Worm (Caenorhabditis elegans) whole organism, mixed stage, embryonic: ENCODE results near the gene Y42H9AR.5.

Experiments
- M03D4.4 ChIP-seq: sonication (generic microtip); optimal IDR thresholded peaks from 2 replicates; lab custom pipeline; 2017; ENCODE audit warnings: mild to moderate bottlenecking, missing genetic modification characterization, missing compliant biosample characterization
- bed-3 ChIP-seq: fragments of 200-800 bp; sonication (Bioruptor generic); optimal IDR thresholded peaks from 3 replicates; lab custom pipeline; 2018; ENCODE audit warnings: mild to moderate bottlenecking, missing genetic modification characterization, moderate library complexity, missing compliant biosample characterization
- ceh-39 ChIP-seq: fragments of 150-350 bp; optimal IDR thresholded peaks from 2 replicates; lab custom pipeline; 2014; ENCODE audit warnings: missing biosample characterization, missing genetic modification characterization
- ceh-43 ChIP-seq: fragments of 200-800 bp; sonication (Bioruptor generic); optimal IDR thresholded peaks from 2 replicates; lab custom pipeline; 2018; ENCODE audit warnings: mild to moderate bottlenecking, missing genetic modification characterization, moderate library complexity, missing compliant biosample characterization
- ceh-83 ChIP-seq: fragments of 200-800 bp; sonication (Bioruptor generic); optimal IDR thresholded peaks from 2 replicates; lab custom pipeline; 2018; ENCODE audit warnings: mild to moderate bottlenecking, missing genetic modification characterization, missing compliant biosample characterization
- ces-1 ChIP-seq: fragments of 150-350 bp; optimal IDR thresholded peaks from 2 replicates; lab custom pipeline; 2014; ENCODE audit warnings: missing biosample characterization, missing genetic modification reagents, missing genetic modification characterization
- cnd-1 ChIP-seq: fragments of 200-800 bp; sonication (Bioruptor generic); optimal IDR thresholded peaks from 2 replicates; lab custom pipeline; 2018; ENCODE audit warnings: mild to moderate bottlenecking, missing genetic modification characterization, missing compliant biosample characterization
- drap-1 ChIP-seq: fragments of 200-800 bp; sonication (Bioruptor generic); optimal IDR thresholded peaks from 3 replicates; lab custom pipeline; 2018; ENCODE audit warnings: mild to moderate bottlenecking, missing genetic modification characterization, missing compliant biosample characterization
- elt-3 ChIP-seq: fragments of 150-350 bp; optimal IDR thresholded peaks from 2 replicates; lab custom pipeline; 2014; ENCODE audit warnings: missing biosample characterization, missing genetic modification characterization
- flh-1 ChIP-seq: fragments of 200-800 bp; sonication (Bioruptor generic); optimal IDR thresholded peaks from 2 replicates; lab custom pipeline; 2018; ENCODE audit warnings: mild to moderate bottlenecking, missing genetic modification characterization, moderate library complexity, missing compliant biosample characterization
- ham-2 ChIP-seq: fragments of 200-800 bp; sonication (Bioruptor generic); optimal IDR thresholded peaks from 2 replicates; lab custom pipeline; 2018; ENCODE audit warnings: mild to moderate bottlenecking, missing genetic modification characterization, missing compliant biosample characterization
- hlh-1 ChIP-seq: fragments of 150-350 bp; optimal IDR thresholded peaks from 2 replicates; lab custom pipeline; 2014; ENCODE audit warnings: missing biosample characterization, missing genetic modification reagents, missing genetic modification characterization
- lin-13 ChIP-seq: fragments of 150-350 bp; optimal IDR thresholded peaks from 2 replicates; lab custom pipeline; 2014; ENCODE audit warnings: missing biosample characterization, missing genetic modification characterization
- lin-32 ChIP-seq: fragments of 200-800 bp; sonication (Bioruptor generic); optimal IDR thresholded peaks from 2 replicates; lab custom pipeline; 2018; ENCODE audit warnings: mild to moderate bottlenecking, missing genetic modification characterization, missing compliant biosample characterization
- lsy-2 ChIP-seq: fragments of 150-350 bp; optimal IDR thresholded peaks from 2 replicates; lab custom pipeline; 2014; ENCODE audit warnings: missing biosample characterization, missing genetic modification characterization
- mab-5 ChIP-seq: fragments of 150-350 bp; optimal IDR thresholded peaks from 2 replicates; lab custom pipeline; 2014; ENCODE audit warnings: missing biosample characterization, missing genetic modification characterization
- mep-1 ChIP-seq: fragments of 150-350 bp; optimal IDR thresholded peaks from 2 replicates; lab custom pipeline; 2017; ENCODE audit warnings: missing biosample characterization, missing genetic modification reagents, missing genetic modification characterization, inconsistent platforms
- mls-2 ChIP-seq: sonication (generic microtip); optimal IDR thresholded peaks from 2 replicates; lab custom pipeline; 2016; ENCODE audit warnings: mild to moderate bottlenecking, missing genetic modification characterization, moderate library complexity, missing compliant biosample characterization
- nhr-12 ChIP-seq: fragments of 150-350 bp; optimal IDR thresholded peaks from 2 replicates; lab custom pipeline; 2014; ENCODE audit warnings: missing biosample characterization, missing genetic modification characterization
- nhr-2 ChIP-seq: fragments of 150-350 bp; optimal IDR thresholded peaks from 2 replicates; lab custom pipeline; 2014; ENCODE audit warnings: missing biosample characterization, missing genetic modification characterization
- nhr-28 ChIP-seq: fragments of 150-350 bp; optimal IDR thresholded peaks from 2 replicates; lab custom pipeline; 2014; ENCODE audit warnings: missing biosample characterization, missing genetic modification characterization
- pha-4 ChIP-seq: fragments of 150-350 bp; optimal IDR thresholded peaks from 2 replicates; lab custom pipeline; 2018; ENCODE audit warnings: missing biosample characterization, missing genetic modification reagents, missing genetic modification characterization
- sem-2 ChIP-seq: fragments of 200-800 bp; sonication (Bioruptor generic); optimal IDR thresholded peaks from 2 replicates; lab custom pipeline; 2018; ENCODE audit warnings: mild to moderate bottlenecking, missing genetic modification characterization, missing compliant biosample characterization
- snpc-4 ChIP-seq: fragments of 150-350 bp; optimal IDR thresholded peaks from 2 replicates; lab custom pipeline; 2014; ENCODE audit warnings: missing biosample characterization, missing genetic modification characterization
- sptf-1 ChIP-seq: sonication (generic microtip); optimal IDR thresholded peaks from 2 replicates; lab custom pipeline; 2017; ENCODE audit warnings: mild to moderate bottlenecking, missing genetic modification characterization, moderate library complexity, missing compliant biosample characterization
- tbx-8 ChIP-seq: fragments of 200-800 bp; sonication (Bioruptor generic); optimal IDR thresholded peaks from 2 replicates; lab custom pipeline; 2018; ENCODE audit warnings: mild to moderate bottlenecking, missing genetic modification characterization, moderate library complexity, missing compliant biosample characterization
- unc-120 ChIP-seq: sonication (generic microtip); optimal IDR thresholded peaks from 2 replicates; lab custom pipeline; 2017; ENCODE audit warnings: missing genetic modification characterization, missing compliant biosample characterization; ENCODE audit not compliant: poor library complexity, severe bottlenecking
- unc-39 ChIP-seq: fragments of 150-350 bp; optimal IDR thresholded peaks from 2 replicates; lab custom pipeline; 2014; ENCODE audit warnings: missing biosample characterization, missing genetic modification characterization
- unc-62 ChIP-seq: fragments of 150-350 bp; optimal IDR thresholded peaks from 2 replicates; lab custom pipeline; 2014; ENCODE audit warnings: missing biosample characterization, missing genetic modification reagents, missing genetic modification characterization
- zip-8 ChIP-seq: fragments of 150-350 bp; optimal IDR thresholded peaks from 2 replicates; lab custom pipeline; 2014; ENCODE audit warnings: missing biosample characterization, missing genetic modification characterization
- ztf-11 ChIP-seq: fragments of 150-350 bp; optimal IDR thresholded peaks from 2 replicates; lab custom pipeline; 2014; ENCODE audit warnings: missing biosample characterization, missing genetic modification characterization

Y42H9AR.5 gene

DNA sequence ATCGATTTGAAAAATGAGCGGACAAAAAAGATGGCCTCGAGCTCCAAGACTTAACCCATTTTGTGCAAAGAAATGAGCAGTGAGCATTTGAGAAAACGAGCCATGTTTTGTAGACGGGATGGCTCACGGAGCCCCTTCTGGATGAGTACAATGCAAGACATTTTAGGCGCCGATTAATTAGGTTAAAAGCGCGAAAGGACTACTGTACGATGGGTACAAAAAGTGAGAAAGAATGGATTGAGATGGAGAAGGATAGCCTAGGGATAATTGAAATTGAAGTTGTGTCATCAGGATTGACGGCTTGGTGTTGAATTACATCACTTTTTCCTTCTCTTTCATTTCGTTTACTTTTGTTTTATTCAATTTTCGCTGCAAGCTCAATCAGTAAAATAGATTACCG lies 21.5 kb upstream of the Y42H9AR.5 start:
- no peak for TF ChIP-seq nhr-2 (tag; lab: Kevin White, UChicago)
- TF ChIP-seq ces-1 = peak; percentile 53
- TF ChIP-seq mep-1 (tag; lab: Kevin White, UChicago) = no peak
- no peak for TF ChIP-seq ceh-39 (tag; lab: Kevin White, UChicago)

DNA sequence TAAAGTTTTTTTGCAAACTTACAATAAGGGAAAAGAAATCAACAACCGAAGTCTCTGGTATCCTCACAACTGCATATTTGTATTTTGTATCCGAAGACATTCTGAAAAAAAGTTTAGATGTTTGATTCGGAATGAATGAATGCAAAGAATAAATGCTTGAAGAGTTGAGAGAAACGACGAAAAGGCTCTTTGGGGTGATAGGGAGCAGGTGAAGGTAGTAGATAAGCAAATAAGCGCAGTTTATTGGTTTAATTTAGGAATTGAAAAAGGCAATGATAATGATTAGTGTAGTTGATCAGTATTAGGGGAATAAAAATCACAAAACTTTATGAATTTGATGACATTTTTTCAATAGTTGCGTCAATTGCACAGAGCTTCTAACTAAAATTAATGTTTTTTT lies 15.8 kb upstream of the Y42H9AR.5 start, which contains the start of gene nsy-7:
nsy-7 (minus strand) TSS at position 101 of the 400 bp plus-strand sequence.
- no peak for TF ChIP-seq unc-62 (GFP tag; lab: Kevin White, UChicago)
- no peak for TF ChIP-seq drap-1 (GFP tag; lab: Kevin White, UChicago)
- no peak for TF ChIP-seq lsy-2 (tag; lab: Kevin White, UChicago)
- TF ChIP-seq ceh-43 (GFP tag; lab: Kevin White, UChicago) = no peak
- no peak for TF ChIP-seq ceh-83 (GFP tag; lab: Kevin White, UChicago)
- TF ChIP-seq elt-3 = no peak
- no peak for TF ChIP-seq mls-2 (tag; lab: Kevin White, UChicago)
- TF ChIP-seq tbx-8 (GFP tag; lab: Kevin White, UChicago) = no peak
- no peak for TF ChIP-seq unc-120
- no peak for TF ChIP-seq pha-4 (tag; lab: Kevin White, UChicago)
- no peak for TF ChIP-seq snpc-4 (tag; lab: Kevin White, UChicago)
- no peak for TF ChIP-seq lin-13 (tag; lab: Kevin White, UChicago)
- TF ChIP-seq ham-2 (GFP tag; lab: Kevin White, UChicago) = no peak
- TF ChIP-seq nhr-28 (tag; lab: Kevin White, UChicago) = no peak
- no peak for TF ChIP-seq mep-1 (tag; lab: Kevin White, UChicago)

DNA sequence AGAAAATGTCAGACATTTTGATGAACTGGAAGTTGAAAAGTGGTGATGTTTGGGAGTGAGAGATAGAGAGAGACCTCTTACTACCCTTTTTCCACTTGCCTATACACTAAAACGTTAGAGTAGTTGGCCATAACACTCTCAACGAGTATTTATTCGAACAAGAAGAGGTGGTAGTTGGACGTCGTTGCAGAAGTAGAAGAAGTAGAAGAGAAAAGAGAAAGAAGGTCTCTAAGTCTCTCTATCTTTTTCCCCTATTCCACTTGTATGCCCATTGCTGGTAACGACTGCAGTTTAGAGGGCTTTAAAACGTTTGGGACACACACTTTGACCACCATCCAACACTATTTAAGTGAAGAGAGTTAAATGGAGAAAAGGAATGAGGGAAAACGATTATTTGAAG lies 10.8 kb upstream of the Y42H9AR.5 start:
- no peak for TF ChIP-seq cnd-1 (tag; lab: Kevin White, UChicago)
- no peak for TF ChIP-seq mls-2 (tag; lab: Kevin White, UChicago)
- no peak for TF ChIP-seq sptf-1
- no peak for TF ChIP-seq hlh-1 (tag; lab: Kevin White, UChicago)
- no peak for TF ChIP-seq ztf-11 (tag; lab: Kevin White, UChicago)
- no peak for TF ChIP-seq flh-1 (GFP tag; lab: Kevin White, UChicago)
- no peak for TF ChIP-seq nhr-12 (tag; lab: Kevin White, UChicago)
- TF ChIP-seq ces-1 = no peak
- no peak for TF ChIP-seq M03D4.4 (tag; lab: Kevin White, UChicago)
- no peak for TF ChIP-seq unc-39
- no peak for TF ChIP-seq nhr-2 (tag; lab: Kevin White, UChicago)
- TF ChIP-seq drap-1 (GFP tag; lab: Kevin White, UChicago) = no peak
- TF ChIP-seq pha-4 (tag; lab: Kevin White, UChicago) = no peak
- no peak for TF ChIP-seq zip-8

DNA sequence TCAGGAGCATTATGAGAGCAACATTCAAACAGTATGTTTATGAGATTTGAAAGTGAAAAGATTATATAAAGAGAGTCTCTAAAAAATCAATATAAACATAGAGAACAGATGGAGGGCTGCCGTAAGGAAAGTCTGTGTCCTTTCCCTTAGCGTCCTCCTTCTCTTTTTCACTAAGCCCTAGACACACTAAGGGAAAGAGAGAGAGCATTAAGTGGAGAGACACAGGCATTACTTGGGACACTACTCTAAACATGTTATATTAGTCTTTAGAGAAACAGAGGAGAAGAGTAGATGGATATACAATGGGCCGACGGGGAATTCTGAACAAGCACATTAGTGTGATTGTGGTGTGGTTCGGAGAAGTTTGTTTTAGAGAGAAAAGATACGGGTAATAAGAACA lies 6.0 kb upstream of the Y42H9AR.5 start:
- TF ChIP-seq mab-5 (no peak), ces-1 (peak; percentile 75)

DNA sequence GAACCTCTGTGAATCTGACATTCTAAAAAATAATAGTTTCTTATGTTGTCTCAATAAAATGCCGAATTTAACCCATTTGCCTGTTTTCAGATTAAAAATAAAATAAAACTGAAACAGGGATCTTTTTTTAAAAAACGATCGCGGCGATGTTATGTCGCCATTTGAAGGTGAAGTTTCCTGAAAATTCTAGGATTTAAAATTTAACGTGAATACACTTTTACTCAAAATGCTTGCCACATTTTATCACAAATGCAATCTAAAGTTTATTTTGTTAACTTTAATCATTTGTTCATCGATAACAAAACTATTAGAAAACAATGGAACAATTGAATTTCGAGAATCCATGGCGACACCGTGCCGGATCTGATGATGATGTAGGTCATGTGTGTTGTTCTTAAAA lies 2.7 kb upstream of the Y42H9AR.5 start, which contains the start of gene Y42H9AR.2:
Y42H9AR.2 (plus strand) TSS at position 301 of the 400 bp plus-strand sequence.
- TF ChIP-seq bed-3 (GFP tag; lab: Kevin White, UChicago) = no peak
- TF ChIP-seq sem-2 = no peak
- no peak for TF ChIP-seq ztf-11 (tag; lab: Kevin White, UChicago)
- no peak for TF ChIP-seq unc-39
- TF ChIP-seq nhr-12 (tag; lab: Kevin White, UChicago) = no peak
- no peak for TF ChIP-seq ham-2 (GFP tag; lab: Kevin White, UChicago)
- TF ChIP-seq lin-13 (tag; lab: Kevin White, UChicago) = no peak
- no peak for TF ChIP-seq sptf-1
- no peak for TF ChIP-seq drap-1 (GFP tag; lab: Kevin White, UChicago)
- TF ChIP-seq snpc-4 (tag; lab: Kevin White, UChicago) = no peak
- no peak for TF ChIP-seq zip-8
- TF ChIP-seq tbx-8 (GFP tag; lab: Kevin White, UChicago) = no peak
- no peak for TF ChIP-seq mls-2 (tag; lab: Kevin White, UChicago)
- no peak for TF ChIP-seq ceh-39 (tag; lab: Kevin White, UChicago)
- TF ChIP-seq cnd-1 (tag; lab: Kevin White, UChicago) = no peak

DNA sequence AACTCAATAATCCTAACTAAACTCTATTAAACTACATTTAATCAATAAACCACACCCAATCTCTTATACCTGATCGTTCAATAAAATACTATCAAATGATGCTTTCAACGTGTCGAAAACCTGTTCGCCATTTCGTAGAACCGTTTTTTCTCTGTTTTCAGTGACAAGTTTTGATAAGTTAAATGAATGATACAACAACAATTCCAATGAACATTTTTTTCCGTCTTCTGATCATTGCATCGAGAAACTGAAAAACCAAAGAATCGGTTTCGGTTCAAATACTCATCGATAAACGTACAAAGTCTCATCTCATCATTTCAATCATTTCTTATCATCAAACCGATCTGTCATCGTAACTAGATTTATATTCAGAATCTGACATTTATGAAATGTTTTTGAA lies 865 bp downstream of the Y42H9AR.5 start:
- TF ChIP-seq ham-2 (GFP tag; lab: Kevin White, UChicago) (no peak), nhr-28 (tag; lab: Kevin White, UChicago) (no peak), ceh-39 (tag; lab: Kevin White, UChicago) (no peak), M03D4.4 (tag; lab: Kevin White, UChicago) (no peak), lin-32 (GFP tag; lab: Kevin White, UChicago) (no peak), mep-1 (tag; lab: Kevin White, UChicago) (no peak), flh-1 (GFP tag; lab: Kevin White, UChicago) (no peak), cnd-1 (tag; lab: Kevin White, UChicago) (no peak), tbx-8 (GFP tag; lab: Kevin White, UChicago) (no peak), drap-1 (GFP tag; lab: Kevin White, UChicago) (no peak), snpc-4 (tag; lab: Kevin White, UChicago) (no peak), unc-62 (GFP tag; lab: Kevin White, UChicago) (no peak)
